Fruit fly (Drosophila melanogaster) whole organism, prepupa: ENCODE results near the gene orion.

Experiments used
- Blimp-1 ChIP-seq: fragments of 200-800 bp; sonication (Bioruptor generic); optimal IDR thresholded peaks from 3 replicates; lab custom pipeline; 2017; ENCODE audit warnings: missing biosample characterization, missing genetic modification characterization, mild to moderate bottlenecking, moderate library complexity, missing genetic modification reagents
- CG11294 ChIP-seq: fragments of 200-800 bp; sonication (Bioruptor generic); IDR thresholded peaks from 2 replicates; pipeline ENCODE4 v1.3.6; 2022; ENCODE audit warnings: missing biosample characterization, missing genetic modification characterization
- CG11762 ChIP-seq: fragments of 200-800 bp; sonication (Bioruptor generic); optimal IDR thresholded peaks from 3 replicates; lab custom pipeline; 2016; ENCODE audit warnings: missing biosample characterization, missing genetic modification characterization; ENCODE audit not compliant: insufficient read depth
- CG15336 ChIP-seq: fragments of 200-800 bp; sonication (Bioruptor generic); IDR thresholded peaks from 2 replicates; pipeline ENCODE4 v1.3.6; 2022; ENCODE audit warnings: missing biosample characterization, missing genetic modification characterization
- CG1621 ChIP-seq: fragments of 200-800 bp; sonication (Bioruptor generic); optimal IDR thresholded peaks from 3 replicates; lab custom pipeline; 2018; ENCODE audit warnings: missing biosample characterization, mild to moderate bottlenecking, missing genetic modification characterization
- CG31627 ChIP-seq: fragments of 200-800 bp; sonication (Bioruptor generic); optimal IDR thresholded peaks from 3 replicates; lab custom pipeline; 2016; ENCODE audit warnings: missing biosample characterization, missing genetic modification characterization
- CG32006 ChIP-seq: fragments of 200-800 bp; sonication (Bioruptor generic); optimal IDR thresholded peaks from 3 replicates; lab custom pipeline; 2017; ENCODE audit warnings: missing biosample characterization, mild to moderate bottlenecking, missing genetic modification characterization
- CG34406 ChIP-seq: fragments of 200-800 bp; sonication (Bioruptor generic); optimal IDR thresholded peaks from 3 replicates; lab custom pipeline; 2016; ENCODE audit warnings: missing biosample characterization, missing genetic modification characterization
- CG4318 ChIP-seq: fragments of 200-800 bp; sonication (Bioruptor generic); optimal IDR thresholded peaks from 3 replicates; lab custom pipeline; 2017; ENCODE audit warnings: missing biosample characterization, mild to moderate bottlenecking, missing genetic modification characterization
- CG6163 ChIP-seq: fragments of 200-800 bp; sonication (Bioruptor generic); IDR thresholded peaks from 3 replicates; pipeline ENCODE4 v1.3.6; 2022; ENCODE audit warnings: missing biosample characterization, missing genetic modification characterization
- CG6276 ChIP-seq: fragments of 200-800 bp; sonication (Bioruptor generic); optimal IDR thresholded peaks from 2 replicates; lab custom pipeline; 2017; ENCODE audit warnings: missing biosample characterization, mild to moderate bottlenecking, missing genetic modification characterization
- CG6808 ChIP-seq: fragments of 200-800 bp; sonication (Bioruptor generic); optimal IDR thresholded peaks from 3 replicates; lab custom pipeline; 2017; ENCODE audit warnings: missing biosample characterization, missing genetic modification characterization, mild to moderate bottlenecking, moderate library complexity, missing genetic modification reagents
- CG6854 ChIP-seq: fragments of 200-800 bp; sonication (Bioruptor generic); optimal IDR thresholded peaks from 2 replicates; lab custom pipeline; 2017; ENCODE audit warnings: missing biosample characterization, mild to moderate bottlenecking, missing genetic modification characterization
- CG7368 ChIP-seq: fragments of 200-800 bp; sonication (Bioruptor generic); optimal IDR thresholded peaks from 3 replicates; lab custom pipeline; 2016; ENCODE audit warnings: missing biosample characterization, missing genetic modification characterization
- CG8119 ChIP-seq: fragments of 200-800 bp; sonication (Bioruptor generic); IDR thresholded peaks from 3 replicates; pipeline ENCODE4 v1.3.6; 2022; ENCODE audit warnings: missing biosample characterization, missing genetic modification characterization
- CG8632 ChIP-seq: fragments of 200-800 bp; sonication (Bioruptor generic); optimal IDR thresholded peaks from 3 replicates; lab custom pipeline; 2016; ENCODE audit warnings: missing biosample characterization, missing genetic modification characterization
- Eip78C ChIP-seq: fragments of 200-800 bp; sonication (Bioruptor generic); peaks from one replicate; lab custom pipeline; 2016; ENCODE audit warnings: missing biosample characterization, missing genetic modification characterization
- Ets21C ChIP-seq: fragments of 200-800 bp; sonication (Bioruptor generic); optimal IDR thresholded peaks from 3 replicates; lab custom pipeline; 2016; ENCODE audit warnings: missing biosample characterization, missing genetic modification characterization
- Ets96B ChIP-seq: fragments of 200-800 bp; optimal IDR thresholded peaks from 2 replicates; lab custom pipeline; 2019; ENCODE audit warnings: missing biosample characterization, mild to moderate bottlenecking, missing genetic modification characterization, moderate library complexity
- Hr39 ChIP-seq: fragments of 200-800 bp; sonication (Bioruptor generic); optimal IDR thresholded peaks from 2 replicates; lab custom pipeline; 2016; ENCODE audit warnings: missing biosample characterization, missing genetic modification characterization
- Hr4 ChIP-seq: fragments of 200-800 bp; sonication (Bioruptor generic); optimal IDR thresholded peaks from 3 replicates; lab custom pipeline; 2016; ENCODE audit warnings: missing biosample characterization, missing genetic modification characterization
- OdsH ChIP-seq: fragments of 200-800 bp; sonication (Bioruptor generic); optimal IDR thresholded peaks from 3 replicates; lab custom pipeline; 2016; ENCODE audit warnings: missing biosample characterization, missing genetic modification characterization
- Sox14 ChIP-seq: fragments of 200-800 bp; sonication (Bioruptor generic); optimal IDR thresholded peaks from 3 replicates; lab custom pipeline; 2016; ENCODE audit warnings: missing biosample characterization, missing genetic modification characterization
- cyc ChIP-seq: fragments of 200-800 bp; sonication (Bioruptor generic); optimal IDR thresholded peaks from 3 replicates; lab custom pipeline; 2016; ENCODE audit warnings: missing biosample characterization, missing genetic modification characterization
- dsx ChIP-seq: fragments of 200-800 bp; optimal IDR thresholded peaks from 3 replicates; lab custom pipeline; 2019; ENCODE audit warnings: missing biosample characterization, mild to moderate bottlenecking, missing genetic modification characterization, moderate library complexity; ENCODE audit not compliant: poor library complexity, severe bottlenecking
- eg ChIP-seq: fragments of 200-800 bp; sonication (Bioruptor generic); IDR thresholded peaks from 3 replicates; pipeline ENCODE4 v1.3.6; 2022; ENCODE audit warnings: missing biosample characterization, missing genetic modification characterization
- fd59A ChIP-seq: fragments of 200-800 bp; sonication (Bioruptor generic); optimal IDR thresholded peaks from 2 replicates; lab custom pipeline; 2017; ENCODE audit warnings: missing biosample characterization, mild to moderate bottlenecking, missing genetic modification characterization, missing genetic modification reagents
- pdm3 ChIP-seq: fragments of 200-800 bp; sonication (Bioruptor generic); optimal IDR thresholded peaks from 3 replicates; lab custom pipeline; 2016; ENCODE audit warnings: missing biosample characterization, missing genetic modification characterization
- ss ChIP-seq, 2 experiments: fragments of 200-800 bp; sonication (Bioruptor generic); optimal IDR thresholded peaks; 2 replicates in 1 of 2; 3 replicates in 1 of 2; lab custom pipeline; 2017 to 2018; ENCODE audit warnings: mild to moderate bottlenecking in 2 of 2, missing biosample characterization in 2 of 2, missing genetic modification characterization in 2 of 2, moderate library complexity in 1 of 2
- svp ChIP-seq: fragments of 200-800 bp; sonication (Bioruptor generic); peaks from one replicate; lab custom pipeline; 2016; ENCODE audit warnings: missing biosample characterization, missing genetic modification characterization
- topi ChIP-seq: fragments of 200-800 bp; sonication (Bioruptor generic); optimal IDR thresholded peaks from 3 replicates; lab custom pipeline; 2016; ENCODE audit warnings: missing biosample characterization, missing genetic modification characterization
- vri ChIP-seq: fragments of 200-800 bp; sonication (Bioruptor generic); optimal IDR thresholded peaks from 3 replicates; lab custom pipeline; 2016; ENCODE audit warnings: missing biosample characterization, mild to moderate bottlenecking, missing genetic modification characterization

orion gene

dm6 chrX:7933210-7933915, 13.3 kb downstream of the orion start, which contains the start of the genes Dhdds and RpS14a (continued):
- TF ChIP-seq pdm3 (GFP tag; lab: Kevin White, UChicago) (no peak), fd59A (GFP tag; lab: Kevin White, UChicago) (peak; percentile 9), CG6808 (GFP tag; lab: Kevin White, UChicago) (peak; percentile 44), CG4318 (GFP tag; lab: Kevin White, UChicago) (no peak), CG7368 (GFP tag; lab: Kevin White, UChicago) (peak; percentile 35), CG34406 (GFP tag; lab: Kevin White, UChicago) (peak; percentile 54), CG32006 (GFP tag; lab: Kevin White, UChicago) (no peak)

dm6 chrX:7931028-7931549, 15.6 kb downstream of the orion start, which contains the start of gene mahe:
Gene mahe (minus strand): TSS chrX:7931382.
- TF ChIP-seq ss (GFP tag; optimal IDR thresholded peaks at IDR 0.05; lab: Kevin White, UChicago): peak in 1 of 2 experiments; percentile 21
- TF ChIP-seq Sox14 (GFP tag; lab: Kevin White, UChicago): peak; percentile 11
- peak; percentile 26; the same call in 1 of the 3 replicates for TF ChIP-seq CG8119 (GFP tag; lab: Robert Waterston, UW)
- TF ChIP-seq svp (GFP tag; lab: Kevin White, UChicago): peak; percentile 62
- peak; percentile 44 for TF ChIP-seq Eip78C (GFP tag; lab: Kevin White, UChicago)
- no peak for TF ChIP-seq CG11762 (GFP tag; lab: Kevin White, UChicago)
- no peak for TF ChIP-seq CG11294
- no peak for TF ChIP-seq Hr4 (GFP tag; lab: Kevin White, UChicago)
- TF ChIP-seq, all 60 proteins: peak for 5

- no peak for TF ChIP-seq CG1621 (tag; lab: Kevin White, UChicago)
- TF ChIP-seq eg (GFP tag; lab: Robert Waterston, UW): peak; percentile 47; the same call in 1 of the 3 replicates
- TF ChIP-seq cyc (GFP tag; lab: Kevin White, UChicago): no peak
- peak; percentile 67 for TF ChIP-seq Eip78C (GFP tag; lab: Kevin White, UChicago)
- no peak for TF ChIP-seq Sox14 (GFP tag; lab: Kevin White, UChicago)
- TF ChIP-seq CG6854 (GFP tag; lab: Kevin White, UChicago): peak; percentile 61
- TF ChIP-seq CG8632 (GFP tag; lab: Kevin White, UChicago): no peak
- TF ChIP-seq ss (GFP tag; optimal IDR thresholded peaks at IDR 0.05; lab: Kevin White, UChicago): peak; percentile 23 to 62
- TF ChIP-seq CG34406 (GFP tag; lab: Kevin White, UChicago): no peak
- TF ChIP-seq CG6163: no peak
- peak; percentile 27; the same call in 1 of the 2 replicates for TF ChIP-seq CG15336 (GFP tag; lab: Robert Waterston, UW)
- TF ChIP-seq dsx: peak; percentile 14
- TF ChIP-seq CG6276 (GFP tag; lab: Kevin White, UChicago): peak; percentile 38
- peak; percentile 70 for TF ChIP-seq svp (GFP tag; lab: Kevin White, UChicago)
- TF ChIP-seq CG31627 (GFP tag; lab: Kevin White, UChicago): no peak
- TF ChIP-seq CG11294: no peak
- no peak for TF ChIP-seq Ets96B (tag; lab: Kevin White, UChicago)
- no peak for TF ChIP-seq Ets21C (GFP tag; lab: Kevin White, UChicago)
- peak; percentile 45 for TF ChIP-seq CG6808 (GFP tag; lab: Kevin White, UChicago)
- TF ChIP-seq vri (GFP tag; lab: Kevin White, UChicago): no peak
- no peak for TF ChIP-seq OdsH
These were observed 16.3 kb downstream of the orion start for dm6 chrX:7930236-7931027.

dm6 chrX:7924913-7925312, 21.8 kb downstream of the orion start:
- TF ChIP-seq Hr39 (GFP tag; lab: Kevin White, UChicago): no peak
- TF ChIP-seq CG32006 (GFP tag; lab: Kevin White, UChicago): no peak
- peak; percentile 32 for TF ChIP-seq svp (GFP tag; lab: Kevin White, UChicago)
- no peak for TF ChIP-seq vri (GFP tag; lab: Kevin White, UChicago)
- no peak for TF ChIP-seq topi
- no peak for TF ChIP-seq Blimp-1
